Worm (Caenorhabditis elegans) whole organism, L1 larva: Measurements from ENCODE around the gene gcy-7.

ENCODE experiments used
- ceh-8 ChIP-seq: fragments of 200-800 bp; sonication (Bioruptor generic); optimal IDR thresholded peaks from 2 replicates; lab custom pipeline; 2018; ENCODE audit warnings: mild to moderate bottlenecking, missing genetic modification characterization, moderate library complexity, missing compliant biosample characterization
- ces-1 ChIP-seq: fragments of 150-350 bp; optimal IDR thresholded peaks from 2 replicates; lab custom pipeline; 2014; ENCODE audit warnings: missing biosample characterization, missing genetic modification reagents, missing genetic modification characterization
- dsc-1 ChIP-seq: sonication (generic microtip); optimal IDR thresholded peaks from 2 replicates; lab custom pipeline; 2016; ENCODE audit warnings: mild to moderate bottlenecking, missing genetic modification characterization, missing compliant biosample characterization
- efl-3 ChIP-seq: fragments of 200-800 bp; sonication (Bioruptor generic); optimal IDR thresholded peaks from 2 replicates; lab custom pipeline; 2018; ENCODE audit warnings: mild to moderate bottlenecking, missing genetic modification characterization, missing compliant biosample characterization
- egl-13 ChIP-seq: sonication (generic microtip); optimal IDR thresholded peaks from 2 replicates; lab custom pipeline; 2016; ENCODE audit warnings: missing genotype, missing genetic modification reagents, missing genetic modification characterization, missing compliant biosample characterization
- fkh-10 ChIP-seq: sonication (generic microtip); optimal IDR thresholded peaks from 2 replicates; lab custom pipeline; 2017; ENCODE audit warnings: missing biosample characterization, missing genetic modification reagents, missing genetic modification characterization
- hpl-2 ChIP-seq: fragments of 150-350 bp; optimal IDR thresholded peaks from 2 replicates; lab custom pipeline; 2014; ENCODE audit warnings: missing biosample characterization, missing genetic modification reagents, missing genetic modification characterization
- irx-1 ChIP-seq: sonication (generic microtip); optimal IDR thresholded peaks from 2 replicates; lab custom pipeline; 2016; ENCODE audit warnings: missing genetic modification characterization, missing compliant biosample characterization
- isw-1 ChIP-seq: fragments of 200-800 bp; sonication (Bioruptor generic); IDR thresholded peaks from 2 replicates; pipeline ENCODE4 v1.3.6; 2022; ENCODE audit warnings: missing genetic modification characterization, missing compliant biosample characterization
- lin-14 ChIP-seq: fragments of 200-800 bp; sonication (Bioruptor generic); optimal IDR thresholded peaks from 2 replicates; lab custom pipeline; 2018; ENCODE audit warnings: mild to moderate bottlenecking, missing genetic modification characterization, moderate library complexity, missing compliant biosample characterization
- mab-9 ChIP-seq: fragments of 200-800 bp; sonication (Bioruptor generic); IDR thresholded peaks from 2 replicates; pipeline ENCODE4 v1.3.6; 2022; ENCODE audit warnings: missing genetic modification reagents, missing genetic modification characterization, missing compliant biosample characterization
- mep-1 ChIP-seq: fragments of 150-350 bp; optimal IDR thresholded peaks from 2 replicates; lab custom pipeline; 2014; ENCODE audit warnings: missing biosample characterization, missing genetic modification characterization
- rnt-1 ChIP-seq: sonication (generic microtip); optimal IDR thresholded peaks from 2 replicates; lab custom pipeline; 2016; ENCODE audit warnings: mild to moderate bottlenecking, missing genetic modification characterization, moderate library complexity, missing compliant biosample characterization
- snu-23 ChIP-seq: sonication (generic microtip); optimal IDR thresholded peaks from 2 replicates; lab custom pipeline; 2016; ENCODE audit warnings: missing genetic modification characterization, missing compliant biosample characterization
- sup-37 ChIP-seq: fragments of 200-800 bp; sonication (Bioruptor generic); optimal IDR thresholded peaks from 2 replicates; lab custom pipeline; 2018; ENCODE audit warnings: mild to moderate bottlenecking, missing genetic modification characterization, missing compliant biosample characterization
- unc-30 ChIP-seq: sonication (generic microtip); optimal IDR thresholded peaks from 2 replicates; lab custom pipeline; 2017; ENCODE audit warnings: missing biosample characterization, missing genetic modification characterization
- ztf-4 ChIP-seq: fragments of 150-350 bp; optimal IDR thresholded peaks from 2 replicates; lab custom pipeline; 2014; ENCODE audit warnings: missing biosample characterization, missing genetic modification characterization

Gene gcy-7

ce11 chrV:8434400-8434827 lies 47.3 kb downstream of the gcy-7 start (continued):
- no peak for TF ChIP-seq irx-1 (tag; lab: Kevin White, UChicago)
- TF ChIP-seq ceh-8 (GFP tag; lab: Kevin White, UChicago), result no peak
- no peak for TF ChIP-seq hpl-2 (GFP tag; lab: Kevin White, UChicago)
- TF ChIP-seq sup-37, result no peak
- TF ChIP-seq ztf-4 (tag; lab: Kevin White, UChicago), result no peak
- TF ChIP-seq snu-23, result peak; percentile 26
- TF ChIP-seq efl-3 (GFP tag; lab: Kevin White, UChicago), result no peak
- TF ChIP-seq, all 84 proteins: peak for 11

- TF ChIP-seq hpl-2 (GFP tag; lab: Kevin White, UChicago) (no peak), mep-1 (peak; percentile 1), dsc-1 (tag; lab: Kevin White, UChicago) (peak; percentile 23), rnt-1 (peak; percentile 6), lin-14 (peak; percentile 43), fkh-10 (GFP tag; lab: Kevin White, UChicago) (peak; percentile 2)
Measured at ce11 chrV:8435292-8435691, 48.1 kb downstream of the gcy-7 start.

- TF ChIP-seq unc-30, result no peak
- TF ChIP-seq mab-9 (GFP tag; lab: Robert Waterston, UW), result 0 out of 2 replicates have a peak, but pooled peaks have one; percentile 26
- TF ChIP-seq lin-14, result peak; percentile 64
- TF ChIP-seq isw-1 (GFP tag; lab: Robert Waterston, UW), result no peak
- TF ChIP-seq ces-1 (GFP tag; lab: Kevin White, UChicago), result no peak
- TF ChIP-seq egl-13 (tag; lab: Kevin White, UChicago), result no peak
Measured at ce11 chrV:8437358-8437757, 50.2 kb downstream of the gcy-7 start.
